Fruit fly (Drosophila melanogaster): Measurements from ENCODE around the gene CG8034.

dm6 chrX:19250151-19250550 lies 47.8 kb downstream of the CG8034 start:
- TF ChIP-seq tj (GFP tag; optimal IDR thresholded peaks at IDR 0.05) (no peak), cic (GFP tag; optimal IDR thresholded peaks at IDR 0.05) (no peak)
